Worm (Caenorhabditis elegans) whole organism, L4 larva: Measurements from ENCODE around the gene srg-27.

ENCODE experiments used
- ceh-32 ChIP-seq: sonication (generic microtip); optimal IDR thresholded peaks from 2 replicates; lab custom pipeline; 2016; ENCODE audit warnings: mild to moderate bottlenecking, missing genetic modification characterization, missing compliant biosample characterization; ENCODE audit not compliant: poor library complexity
- dve-1 ChIP-seq: sonication (generic microtip); optimal IDR thresholded peaks from 2 replicates; lab custom pipeline; 2017; ENCODE audit warnings: antibody characterized with exemption, mild to moderate bottlenecking, missing genetic modification characterization, missing compliant biosample characterization; ENCODE audit not compliant: insufficient read depth
- jun-1 ChIP-seq: fragments of 150-350 bp; optimal IDR thresholded peaks from 2 replicates; lab custom pipeline; 2014; ENCODE audit warnings: missing biosample characterization, missing genetic modification reagents, missing genetic modification characterization
- lin-39 ChIP-seq: fragments of 150-350 bp; optimal IDR thresholded peaks from 2 replicates; lab custom pipeline; 2014; ENCODE audit warnings: missing biosample characterization, missing genetic modification reagents, missing genetic modification characterization
- lir-3 ChIP-seq: sonication (generic microtip); optimal IDR thresholded peaks from 2 replicates; lab custom pipeline; 2016; ENCODE audit warnings: mild to moderate bottlenecking, missing genetic modification characterization, missing compliant biosample characterization
- nhr-11 ChIP-seq: fragments of 150-350 bp; optimal IDR thresholded peaks from 2 replicates; lab custom pipeline; 2014; ENCODE audit warnings: missing biosample characterization, missing genetic modification characterization
- nhr-237 ChIP-seq: sonication (generic microtip); optimal IDR thresholded peaks from 2 replicates; lab custom pipeline; 2017; ENCODE audit warnings: missing biosample characterization, missing genetic modification characterization
- snpc-4 ChIP-seq: fragments of 150-350 bp; optimal IDR thresholded peaks from 2 replicates; lab custom pipeline; 2014; ENCODE audit warnings: missing biosample characterization, missing genetic modification characterization
- unc-39 ChIP-seq: sonication (generic microtip); optimal IDR thresholded peaks from 2 replicates; lab custom pipeline; 2017; ENCODE audit warnings: missing biosample characterization, missing genetic modification characterization

- TF ChIP-seq jun-1 (tag; lab: Kevin White, UChicago), result no peak
- no peak for TF ChIP-seq lir-3
- no peak for TF ChIP-seq lin-39 (tag; lab: Kevin White, UChicago)
- TF ChIP-seq ceh-32, result no peak
- TF ChIP-seq unc-39 (tag; lab: Kevin White, UChicago), result no peak
- no peak for TF ChIP-seq nhr-237
- TF ChIP-seq snpc-4 (tag; lab: Kevin White, UChicago), result no peak
- no peak for TF ChIP-seq dve-1 (tag; lab: Kevin White, UChicago)
- no peak for TF ChIP-seq nhr-11 (tag; lab: Kevin White, UChicago)
Observed at ce11 chrV:5328314-5328713, 11.3 kb upstream of the srg-27 start, which contains the start of gene C10G8.8.
